Worm (Caenorhabditis elegans) whole organism, midembryonic: ENCODE results near the gene C24A3.4.

Source experiments
- cog-1 ChIP-seq: sonication (generic microtip); optimal IDR thresholded peaks from 2 replicates; lab custom pipeline; 2016; ENCODE audit warnings: missing genetic modification characterization, missing compliant biosample characterization
- flt-1 ChIP-seq: fragments of 200-800 bp; sonication (Bioruptor generic); IDR thresholded peaks from 2 replicates; pipeline ENCODE4 v1.3.6; 2022; ENCODE audit warnings: missing genetic modification characterization, missing compliant biosample characterization
- klf-2 ChIP-seq: fragments of 200-800 bp; sonication (Bioruptor generic); conservative IDR thresholded peaks from 2 replicates; pipeline ENCODE4 v1.3.6; 2022; ENCODE audit warnings: missing genetic modification reagents, missing genetic modification characterization, missing compliant biosample characterization
- med-1 ChIP-seq: sonication (generic microtip); optimal IDR thresholded peaks from 2 replicates; lab custom pipeline; 2017; ENCODE audit warnings: missing genetic modification characterization, mild to moderate bottlenecking, missing compliant biosample characterization, antibody characterized with exemption, missing genetic modification reagents; ENCODE audit not compliant: insufficient read depth
- ref-1 ChIP-seq: fragments of 200-800 bp; sonication (Bioruptor generic); conservative IDR thresholded peaks from 2 replicates; pipeline ENCODE4 v1.3.6; 2022; ENCODE audit warnings: missing genetic modification reagents, missing genetic modification characterization, missing compliant biosample characterization
- ztf-23 ChIP-seq: fragments of 200-800 bp; sonication (Bioruptor generic); IDR thresholded peaks from 2 replicates; pipeline ENCODE4 v1.3.6; 2022; ENCODE audit warnings: missing genetic modification reagents, missing genetic modification characterization, missing compliant biosample characterization
- ztf-29 ChIP-seq: fragments of 200-800 bp; sonication (Bioruptor generic); IDR thresholded peaks from 2 replicates; pipeline ENCODE4 v1.3.6; 2022; ENCODE audit warnings: missing genetic modification reagents, missing genetic modification characterization, missing compliant biosample characterization

ce11 chrX:8950507-8951028, 41.6 kb upstream of the C24A3.4 start, which contains the start of gene trk-1:
- TF ChIP-seq med-1 = no peak
- TF ChIP-seq ref-1 (GFP tag; lab: Robert Waterston, UW) = no peak
- no peak for TF ChIP-seq ztf-29 (GFP tag; lab: Robert Waterston, UW)
- no peak for TF ChIP-seq flt-1 (GFP tag; lab: Robert Waterston, UW)
- TF ChIP-seq cog-1 (tag; lab: Kevin White, UChicago) = no peak
- no peak for TF ChIP-seq klf-2 (GFP tag; lab: Robert Waterston, UW)
- no peak for TF ChIP-seq ztf-23 (GFP tag; lab: Robert Waterston, UW)
